Worm (Caenorhabditis elegans) whole organism, L3 larva: Measurements from ENCODE around the gene srw-59.

Source experiments
- ceh-28 ChIP-seq: fragments of 150-350 bp; optimal IDR thresholded peaks from 2 replicates; lab custom pipeline; 2014; ENCODE audit warnings: missing biosample characterization, missing genetic modification reagents, missing genetic modification characterization
- ceh-9 ChIP-seq: sonication (generic microtip); optimal IDR thresholded peaks from 2 replicates; lab custom pipeline; 2018; ENCODE audit warnings: missing biosample characterization, missing genetic modification characterization
- fos-1 ChIP-seq: fragments of 150-350 bp; optimal IDR thresholded peaks from 2 replicates; lab custom pipeline; 2014; ENCODE audit warnings: missing biosample characterization, missing genetic modification characterization
- jun-1 ChIP-seq: fragments of 150-350 bp; optimal IDR thresholded peaks from 2 replicates; lab custom pipeline; 2014; ENCODE audit warnings: missing biosample characterization, missing genetic modification reagents, missing genetic modification characterization
- nhr-11 ChIP-seq: fragments of 150-350 bp; optimal IDR thresholded peaks from 2 replicates; lab custom pipeline; 2014; ENCODE audit warnings: missing biosample characterization, missing genetic modification characterization
- nhr-77 ChIP-seq: fragments of 150-350 bp; optimal IDR thresholded peaks from 2 replicates; lab custom pipeline; 2014; ENCODE audit warnings: missing biosample characterization, missing genetic modification characterization
- pha-4 ChIP-seq: fragments of 150-350 bp; optimal IDR thresholded peaks from 2 replicates; lab custom pipeline; 2014; ENCODE audit warnings: missing biosample characterization, missing genetic modification reagents, missing genetic modification characterization
- skn-1 ChIP-seq: fragments of 150-350 bp; optimal IDR thresholded peaks from 2 replicates; lab custom pipeline; 2014; ENCODE audit warnings: missing biosample characterization, missing genetic modification characterization

DNA sequence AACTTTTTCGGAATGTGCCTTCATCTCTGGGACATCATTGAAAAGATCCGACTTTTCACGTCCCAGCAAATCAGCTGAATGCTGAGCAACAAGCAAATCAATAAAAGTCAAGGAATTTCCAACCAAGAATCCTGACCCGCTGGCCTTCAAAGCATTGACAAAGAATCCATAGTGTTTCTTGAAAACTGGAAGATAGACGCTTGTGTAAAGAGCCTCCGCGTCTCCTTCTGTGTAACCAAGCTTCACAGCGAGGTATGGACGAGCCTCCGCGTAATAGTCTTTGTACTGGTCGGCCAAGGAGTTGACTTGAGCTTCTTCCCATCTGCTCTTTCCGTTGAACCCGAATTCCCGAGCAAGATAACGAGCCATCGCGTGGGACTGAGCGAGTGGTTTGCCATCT, 35.5 kb downstream of the srw-59 start:
- no peak for TF ChIP-seq nhr-11
- no peak for TF ChIP-seq skn-1 (tag; lab: Kevin White, UChicago)
- no peak for TF ChIP-seq ceh-28 (tag; lab: Kevin White, UChicago)
- no peak for TF ChIP-seq fos-1 (tag; lab: Kevin White, UChicago)
- TF ChIP-seq nhr-77 (tag; lab: Kevin White, UChicago), result no peak
- TF ChIP-seq pha-4 (tag; lab: Kevin White, UChicago), result no peak
- no peak for TF ChIP-seq ceh-9 (tag; lab: Kevin White, UChicago)
- TF ChIP-seq jun-1 (tag; lab: Kevin White, UChicago), result no peak
